Worm (Caenorhabditis elegans) whole organism, L4 larva: ENCODE measurements around the gene F36H12.5.
"Not testable (repeated sequence)": the region's sequence is repeated elsewhere in the genome, so short reads cannot be mapped to it uniquely, and the experiment has no call there.

Source experiments
- R02D3.7 ChIP-seq: fragments of 150-350 bp; sonication (generic microtip); optimal IDR thresholded peaks from 3 replicates; lab custom pipeline; 2014; ENCODE audit warnings: missing biosample characterization, missing genetic modification characterization
- Y75B8A.6 ChIP-seq: fragments of 200-800 bp; sonication (Bioruptor generic); IDR thresholded peaks from 2 replicates; pipeline ENCODE4 v1.3.6; 2022; ENCODE audit warnings: missing genetic modification reagents, missing genetic modification characterization, missing compliant biosample characterization
- ctbp-1 ChIP-seq: fragments of 200-800 bp; sonication (Bioruptor generic); IDR thresholded peaks from 2 replicates; pipeline ENCODE4 v1.3.6; 2022; ENCODE audit warnings: missing genetic modification reagents, missing genetic modification characterization, missing compliant biosample characterization
- fkh-10 ChIP-seq: fragments of 150-350 bp; optimal IDR thresholded peaks from 2 replicates; lab custom pipeline; 2014; ENCODE audit warnings: missing biosample characterization, missing genetic modification reagents, missing genetic modification characterization
- nhr-25 ChIP-seq: sonication (generic microtip); optimal IDR thresholded peaks from 2 replicates; lab custom pipeline; 2017; ENCODE audit warnings: missing genetic modification characterization, mild to moderate bottlenecking, missing compliant biosample characterization, antibody characterized with exemption, moderate library complexity, borderline replicate concordance; ENCODE audit not compliant: insufficient read depth
- nhr-28 ChIP-seq: fragments of 150-350 bp; optimal IDR thresholded peaks from 2 replicates; lab custom pipeline; 2014; ENCODE audit warnings: missing biosample characterization, missing genetic modification characterization
- snpc-4 ChIP-seq: fragments of 150-350 bp; optimal IDR thresholded peaks from 2 replicates; lab custom pipeline; 2014; ENCODE audit warnings: missing biosample characterization, missing genetic modification characterization
- ztf-11 ChIP-seq: fragments of 150-350 bp; optimal IDR thresholded peaks from 2 replicates; lab custom pipeline; 2014; ENCODE audit warnings: missing biosample characterization, missing genetic modification characterization

ce11 chrIV:5254678-5255077, 11.9 kb upstream of the F36H12.5 start, which contains the start of gene F36H12.10:
- not testable (repeated sequence) for TF ChIP-seq nhr-25 (tag; lab: Kevin White, UChicago); fkh-10 (GFP tag; lab: Kevin White, UChicago); snpc-4; ctbp-1 (GFP tag; lab: Robert Waterston, UW); R02D3.7 (tag; lab: Kevin White, UChicago); nhr-28; Y75B8A.6; ztf-11 (tag; lab: Kevin White, UChicago)
